In genomic region chr2L:7339392-7340014, dm6 we compare ENCODE assay signal across 4 fruit fly cellular contexts.
TF ChIP-seq lines count a peak whose summit lies in the region.

No protein-coding gene starts in this region.

- no peak for TF ChIP-seq CTCF in whole organism, embryonic (GFP tag; optimal IDR thresholded peaks at IDR 0.05; lab: Kevin White, UChicago)

TF ChIP-seq in whole organism, embryonic, 481 proteins besides CTCF, POLR2A, EP300 and RAD21 (continues in another document):
- TF ChIP-seq Oaz (GFP tag; IDR thresholded peaks at IDR 0.05; lab: Robert Waterston, UW): no peak
- TF ChIP-seq toy (GFP tag; IDR thresholded peaks at IDR 0.05; lab: Robert Waterston, UW): no peak
- TF ChIP-seq B-H2 (GFP tag; optimal IDR thresholded peaks at IDR 0.05; lab: Kevin White, UChicago): no peak
- TF ChIP-seq CG7271 (tag; optimal IDR thresholded peaks at IDR 0.05; lab: Kevin White, UChicago): no peak
- TF ChIP-seq D (optimal IDR thresholded peaks at IDR 0.05; lab: Kevin White, UChicago): no peak
- peak; percentile 15 for TF ChIP-seq D (GFP tag; optimal IDR thresholded peaks at IDR 0.05; lab: Kevin White, UChicago)
- no peak for TF ChIP-seq CG17186 (GFP tag; optimal IDR thresholded peaks at IDR 0.05; lab: Kevin White, UChicago)
- TF ChIP-seq CG4360 (GFP tag; IDR thresholded peaks at IDR 0.05; lab: Robert Waterston, UW): no peak
- no peak for TF ChIP-seq Deaf1 (tag; optimal IDR thresholded peaks at IDR 0.05; lab: Kevin White, UChicago)
- no peak for TF ChIP-seq twi (tag; optimal IDR thresholded peaks at IDR 0.05; lab: Kevin White, UChicago)
- TF ChIP-seq tx (GFP tag; optimal IDR thresholded peaks at IDR 0.05; lab: Kevin White, UChicago): no peak
- peak; percentile 81 for TF ChIP-seq CG15696 (tag; optimal IDR thresholded peaks at IDR 0.05; lab: Kevin White, UChicago)
- TF ChIP-seq CG10543 (GFP tag; optimal IDR thresholded peaks at IDR 0.05; lab: Kevin White, UChicago): no peak
- no peak for TF ChIP-seq BtbVII (GFP tag; optimal IDR thresholded peaks at IDR 0.05; lab: Kevin White, UChicago)
- no peak for TF ChIP-seq Dip2 (GFP tag; IDR thresholded peaks at IDR 0.05; lab: Robert Waterston, UW)
- TF ChIP-seq CG7987 (GFP tag; optimal IDR thresholded peaks at IDR 0.05; lab: Kevin White, UChicago): peak; percentile 33
- TF ChIP-seq seq (GFP tag; IDR thresholded peaks at IDR 0.05; lab: Robert Waterston, UW): no peak; the same call in 1 of the 2 replicates
- peak; percentile 25 for TF ChIP-seq CG8944 (GFP tag; optimal IDR thresholded peaks at IDR 0.05; lab: Kevin White, UChicago)
- TF ChIP-seq CG6272 (GFP tag; IDR thresholded peaks at IDR 0.05; lab: Robert Waterston, UW): no peak
- no peak for TF ChIP-seq CG30020 (tag; optimal IDR thresholded peaks at IDR 0.05; lab: Kevin White, UChicago)
- TF ChIP-seq ttk (GFP tag; IDR thresholded peaks at IDR 0.05; lab: Robert Waterston, UW): no peak
- TF ChIP-seq oc (tag; optimal IDR thresholded peaks at IDR 0.05; lab: Kevin White, UChicago): peak; percentile 19
- no peak for TF ChIP-seq Hmr (GFP tag; optimal IDR thresholded peaks at IDR 0.05; lab: Kevin White, UChicago)
- TF ChIP-seq ewg (GFP tag; optimal IDR thresholded peaks at IDR 0.05; lab: Kevin White, UChicago): no peak

TF ChIP-seq in whole organism, prepupa, 60 proteins besides CTCF, POLR2A, EP300 and RAD21:
- TF ChIP-seq CG6163 (GFP tag; IDR thresholded peaks at IDR 0.05; lab: Robert Waterston, UW): 0 out of 3 replicates have a peak, but pooled peaks have one; percentile 8
- peak; percentile 26 for TF ChIP-seq Eip78C (GFP tag; lab: Kevin White, UChicago)
- TF ChIP-seq svp (GFP tag; lab: Kevin White, UChicago): peak; percentile 29
- TF ChIP-seq Eip93F (GFP tag; optimal IDR thresholded peaks at IDR 0.05; lab: Kevin White, UChicago): no peak
- no peak for TF ChIP-seq CG1621 (tag; optimal IDR thresholded peaks at IDR 0.05; lab: Kevin White, UChicago)
- peak; percentile 85 for TF ChIP-seq fkh (GFP tag; optimal IDR thresholded peaks at IDR 0.05; lab: Kevin White, UChicago)
- no peak for TF ChIP-seq lz (GFP tag; optimal IDR thresholded peaks at IDR 0.05; lab: Kevin White, UChicago)

TF ChIP-seq in whole organism, pupa, 21 proteins besides CTCF, POLR2A, EP300 and RAD21:
- no peak for TF ChIP-seq rn (GFP tag; IDR thresholded peaks at IDR 0.05; lab: Robert Waterston, UW)
- TF ChIP-seq CG17806 (tag; optimal IDR thresholded peaks at IDR 0.05; lab: Kevin White, UChicago): no peak
- TF ChIP-seq CG8301 (tag; optimal IDR thresholded peaks at IDR 0.05; lab: Kevin White, UChicago): no peak
- TF ChIP-seq CG13204 (GFP tag; optimal IDR thresholded peaks at IDR 0.05; lab: Kevin White, UChicago): no peak
- TF ChIP-seq CG4496 (GFP tag; IDR thresholded peaks at IDR 0.05; lab: Robert Waterston, UW): 0 out of 3 replicates have a peak, but pooled peaks have one; percentile 14
- no peak for TF ChIP-seq Pif1A (GFP tag; optimal IDR thresholded peaks at IDR 0.05; lab: Kevin White, UChicago)
- TF ChIP-seq CG10348 (GFP tag; IDR thresholded peaks at IDR 0.05; lab: Robert Waterston, UW): no peak
TF ChIP-seq in whole organism, pupa: peak in this region for 1.

TF ChIP-seq in whole organism, wandering third instar larva, 38 proteins besides CTCF, POLR2A, EP300 and RAD21:
- TF ChIP-seq Hnf4 (GFP tag; optimal IDR thresholded peaks at IDR 0.05; lab: Kevin White, UChicago) (no peak), Hr83 (GFP tag; optimal IDR thresholded peaks at IDR 0.05; lab: Kevin White, UChicago; ENCODE audit: poor library complexity, severe bottlenecking) (peak; percentile 38), Vsx2 (GFP tag; optimal IDR thresholded peaks at IDR 0.05; lab: Kevin White, UChicago; ENCODE audit: partially characterized antibody) (no peak), dmrt93B (GFP tag; optimal IDR thresholded peaks at IDR 0.05; lab: Kevin White, UChicago) (peak; percentile 18), tai (GFP tag; optimal IDR thresholded peaks at IDR 0.05; lab: Kevin White, UChicago) (no peak)
TF ChIP-seq in whole organism, wandering third instar larva: peak in this region for 2.

Comparison
In these comparisons a context has a peak if more than half of its experiments do, and no peak if none do; other contexts are left out.
1. Of the 7 proteins assayed by ChIP-seq in both whole organism, embryonic and whole organism, prepupa: peak only in whole organism, embryonic: Blimp-1; only in whole organism, prepupa: none; in both: none; in neither: 6.